Fruit fly (Drosophila melanogaster) whole organism, pupa: ENCODE measurements around the gene CG6236.

ENCODE experiments used
- CG14655 ChIP-seq: fragments of 200-800 bp; sonication (Bioruptor generic); optimal IDR thresholded peaks from 3 replicates; lab custom pipeline; 2017; ENCODE audit warnings: mild to moderate bottlenecking, missing biosample characterization, missing genetic modification reagents, missing genetic modification characterization
- CG17806 ChIP-seq: fragments of 200-800 bp; sonication (Bioruptor generic); optimal IDR thresholded peaks from 2 replicates; lab custom pipeline; 2018; ENCODE audit warnings: missing biosample characterization, mild to moderate bottlenecking, missing genetic modification characterization, moderate library complexity
- CG34367 ChIP-seq: fragments of 200-800 bp; sonication (Bioruptor generic); optimal IDR thresholded peaks from 2 replicates; lab custom pipeline; 2018; ENCODE audit warnings: missing biosample characterization, mild to moderate bottlenecking, missing genetic modification characterization
- CG4496 ChIP-seq: fragments of 200-800 bp; sonication (Bioruptor generic); IDR thresholded peaks from 3 replicates; pipeline ENCODE4 v1.3.6; 2022; ENCODE audit warnings: missing biosample characterization, missing genetic modification characterization
- CG8301 ChIP-seq: fragments of 200-800 bp; sonication (Bioruptor generic); optimal IDR thresholded peaks from 2 replicates; lab custom pipeline; 2018; ENCODE audit warnings: missing biosample characterization, mild to moderate bottlenecking, missing genetic modification characterization
- CG9948 ChIP-seq: fragments of 200-800 bp; sonication (Bioruptor generic); optimal IDR thresholded peaks from 2 replicates; lab custom pipeline; 2018; ENCODE audit warnings: missing biosample characterization, mild to moderate bottlenecking, missing genetic modification characterization, moderate library complexity
- EcR ChIP-seq: fragments of 200-800 bp; sonication (Bioruptor generic); optimal IDR thresholded peaks from 3 replicates; lab custom pipeline; 2019; ENCODE audit warnings: missing biosample characterization, missing genetic modification characterization, mild to moderate bottlenecking, moderate library complexity, missing genetic modification reagents
- Ets98B ChIP-seq: fragments of 200-800 bp; sonication (Bioruptor generic); IDR thresholded peaks from 2 replicates; pipeline ENCODE4 v1.3.6; 2022; ENCODE audit warnings: missing biosample characterization, missing genetic modification characterization
- Pif1A ChIP-seq: fragments of 200-800 bp; sonication (Bioruptor generic); optimal IDR thresholded peaks from 3 replicates; lab custom pipeline; 2016; ENCODE audit warnings: missing biosample characterization, missing genetic modification characterization
- Pif1B ChIP-seq: fragments of 200-800 bp; sonication (Bioruptor generic); optimal IDR thresholded peaks from 3 replicates; lab custom pipeline; 2016; ENCODE audit warnings: missing biosample characterization, missing genetic modification characterization
- fd96Ca ChIP-seq: fragments of 200-800 bp; sonication (Bioruptor generic); IDR thresholded peaks from 3 replicates; pipeline ENCODE4 v1.3.6; 2022; ENCODE audit warnings: missing biosample characterization, missing genetic modification characterization
- gl ChIP-seq: fragments of 200-800 bp; sonication (Bioruptor generic); optimal IDR thresholded peaks from 2 replicates; lab custom pipeline; 2018; ENCODE audit warnings: missing biosample characterization, mild to moderate bottlenecking, missing genetic modification characterization

- TF ChIP-seq Ets98B (GFP tag; lab: Robert Waterston, UW) (no peak), Pif1A (GFP tag; lab: Kevin White, UChicago) (no peak), CG9948 (tag; lab: Kevin White, UChicago) (no peak), CG34367 (tag; lab: Kevin White, UChicago) (peak; percentile 43), CG17806 (tag; lab: Kevin White, UChicago) (no peak), CG8301 (tag; lab: Kevin White, UChicago) (no peak), Pif1B (GFP tag; lab: Kevin White, UChicago) (no peak), EcR (GFP tag; lab: Kevin White, UChicago) (peak; percentile 38), CG4496 (GFP tag; lab: Robert Waterston, UW) (no peak), fd96Ca (GFP tag; lab: Robert Waterston, UW) (no peak), gl (peak; percentile 21), CG14655 (no peak)
Measured at dm6 chr3R:15291551-15292223, 36.4 kb downstream of the CG6236 start.
